Worm (Caenorhabditis elegans): ENCODE results near the gene sucl-1.

- no peak for TF ChIP-seq ets-7 (tag; optimal IDR thresholded peaks at IDR 0.05)
- no peak for TF ChIP-seq hnd-1 (tag; optimal IDR thresholded peaks at IDR 0.05)
- no peak for TF ChIP-seq sea-1 (GFP tag; conservative IDR thresholded peaks at IDR 0.05)
- no peak for TF ChIP-seq ama-1 (optimal IDR thresholded peaks at IDR 0.05)
Measured at ce11 chrX:14780176-14780575, 26.4 kb downstream of the sucl-1 start.
